Fruit fly (Drosophila melanogaster) whole organism, embryonic: Measurements from ENCODE around the gene CG8326.

Source experiments
- Aef1 ChIP-seq: fragments of 200-800 bp; sonication (Bioruptor generic); IDR thresholded peaks from 3 replicates; pipeline ENCODE4 v1.3.6; 2022; ENCODE audit warnings: missing biosample characterization, missing genetic modification characterization
- CG11456 ChIP-seq: fragments of 200-800 bp; sonication (Bioruptor generic); IDR thresholded peaks from 3 replicates; pipeline ENCODE4 v1.3.6; 2022; ENCODE audit warnings: missing biosample characterization, missing genetic modification characterization
- CG11560 ChIP-seq: fragments of 200-800 bp; sonication (Bioruptor generic); IDR thresholded peaks from 3 replicates; pipeline ENCODE4 v1.3.6; 2022; ENCODE audit warnings: missing biosample characterization, missing genetic modification characterization
- CG11696 ChIP-seq: fragments of 200-800 bp; sonication (Bioruptor generic); IDR thresholded peaks from 2 replicates; pipeline ENCODE4 v1.3.6; 2022; ENCODE audit warnings: missing biosample characterization, missing genetic modification characterization
- CG1602 ChIP-seq: fragments of 200-800 bp; sonication (Bioruptor generic); optimal IDR thresholded peaks from 3 replicates; lab custom pipeline; 2016; ENCODE audit warnings: missing biosample characterization, missing genetic modification characterization
- CG1603 ChIP-seq: fragments of 200-800 bp; sonication (Bioruptor generic); optimal IDR thresholded peaks from 2 replicates; lab custom pipeline; 2019; ENCODE audit warnings: missing biosample characterization, mild to moderate bottlenecking, missing genetic modification characterization, moderate library complexity
- CG16779 ChIP-seq: fragments of 200-800 bp; sonication (Bioruptor generic); IDR thresholded peaks from 2 replicates; pipeline ENCODE4 v1.3.6; 2022; ENCODE audit warnings: missing biosample characterization, missing genetic modification characterization
- CG16815 ChIP-seq: fragments of 200-800 bp; sonication (Bioruptor generic); optimal IDR thresholded peaks from 3 replicates; lab custom pipeline; 2017; ENCODE audit warnings: missing biosample characterization, mild to moderate bottlenecking, missing genetic modification characterization
- CG17186 ChIP-seq: fragments of 200-800 bp; sonication (Bioruptor generic); optimal IDR thresholded peaks from 3 replicates; lab custom pipeline; 2017; ENCODE audit warnings: missing biosample characterization, missing genetic modification reagents, missing genetic modification characterization
- CG3065 ChIP-seq: fragments of 200-800 bp; sonication (Bioruptor generic); optimal IDR thresholded peaks from 2 replicates; lab custom pipeline; 2016; ENCODE audit warnings: missing biosample characterization, missing genetic modification characterization
- CG3163 ChIP-seq: fragments of 200-800 bp; sonication (Bioruptor generic); optimal IDR thresholded peaks from 3 replicates; lab custom pipeline; 2016; ENCODE audit warnings: missing biosample characterization, missing genetic modification characterization
- CG34376 ChIP-seq: fragments of 200-800 bp; sonication (Bioruptor generic); optimal IDR thresholded peaks from 2 replicates; lab custom pipeline; 2018; ENCODE audit warnings: missing biosample characterization, mild to moderate bottlenecking, missing genetic modification characterization
- CG4617 ChIP-seq: fragments of 200-800 bp; sonication (Bioruptor generic); optimal IDR thresholded peaks from 3 replicates; lab custom pipeline; 2016; ENCODE audit warnings: missing biosample characterization, missing genetic modification characterization, borderline replicate concordance
- CG6791 ChIP-seq: fragments of 200-800 bp; sonication (Bioruptor generic); IDR thresholded peaks from 3 replicates; pipeline ENCODE4 v1.3.6; 2022; ENCODE audit warnings: missing biosample characterization, missing genetic modification characterization; ENCODE audit not compliant: partially characterized antibody
- CG7963 ChIP-seq: fragments of 200-800 bp; sonication (Bioruptor generic); IDR thresholded peaks from 3 replicates; pipeline ENCODE4 v1.3.6; 2022; ENCODE audit warnings: missing biosample characterization, missing genetic modification characterization; ENCODE audit not compliant: partially characterized antibody
- CG7987 ChIP-seq: fragments of 200-800 bp; sonication (Bioruptor generic); optimal IDR thresholded peaks from 2 replicates; lab custom pipeline; 2018; ENCODE audit warnings: missing biosample characterization, mild to moderate bottlenecking, missing genetic modification characterization, moderate library complexity
- CG8359 ChIP-seq: fragments of 200-800 bp; sonication (Bioruptor generic); optimal IDR thresholded peaks from 2 replicates; lab custom pipeline; 2017; ENCODE audit warnings: missing biosample characterization, mild to moderate bottlenecking, missing genetic modification characterization, borderline replicate concordance
- CG9215 ChIP-seq: fragments of 200-800 bp; sonication (Bioruptor generic); IDR thresholded peaks from 2 replicates; pipeline ENCODE4 v1.3.6; 2022; ENCODE audit warnings: missing biosample characterization, missing genetic modification characterization
- CG9817 ChIP-seq: fragments of 200-800 bp; sonication (Bioruptor generic); optimal IDR thresholded peaks from 2 replicates; lab custom pipeline; 2018; ENCODE audit warnings: missing biosample characterization, mild to moderate bottlenecking, missing genetic modification characterization, moderate library complexity
- CG9932 ChIP-seq: fragments of 200-800 bp; sonication (Bioruptor generic); IDR thresholded peaks from 2 replicates; pipeline ENCODE4 v1.3.6; 2022; ENCODE audit warnings: missing biosample characterization, missing genetic modification characterization
- CHES-1-like ChIP-seq: fragments of 200-800 bp; sonication (Bioruptor generic); optimal IDR thresholded peaks from 2 replicates; lab custom pipeline; 2016; ENCODE audit warnings: missing biosample characterization, missing genetic modification characterization
- Chrac-16 ChIP-seq: fragments of 200-800 bp; sonication (Bioruptor generic); optimal IDR thresholded peaks from 3 replicates; lab custom pipeline; 2016; ENCODE audit warnings: missing biosample characterization, missing genetic modification characterization
- Dp ChIP-seq: fragments of 200-800 bp; sonication (Bioruptor generic); optimal IDR thresholded peaks from 2 replicates; lab custom pipeline; 2018; ENCODE audit warnings: missing biosample characterization, mild to moderate bottlenecking, missing genetic modification characterization, moderate library complexity
- Eip74EF ChIP-seq, 2 experiments: fragments of 200-800 bp in 1 of 2; fragments of >200 bp in 1 of 2; sonication (Bioruptor generic) in 1 of 2; optimal IDR thresholded peaks; 2 replicates each; lab custom pipeline; 2017 to 2019; ENCODE audit warnings: missing biosample characterization in 2 of 2, missing genetic modification characterization in 2 of 2, mild to moderate bottlenecking in 1 of 2, moderate library complexity in 1 of 2
- Fer1 ChIP-seq: fragments of 200-800 bp; sonication (Bioruptor generic); optimal IDR thresholded peaks from 2 replicates; lab custom pipeline; 2017; ENCODE audit warnings: missing biosample characterization, mild to moderate bottlenecking, missing genetic modification characterization
- Hmx ChIP-seq: fragments of 200-800 bp; sonication (Bioruptor generic); optimal IDR thresholded peaks from 2 replicates; lab custom pipeline; 2016; ENCODE audit warnings: missing biosample characterization, missing genetic modification characterization
- Hsf ChIP-seq: fragments of 200-800 bp; sonication (Bioruptor generic); optimal IDR thresholded peaks from 3 replicates; lab custom pipeline; 2016; ENCODE audit warnings: missing biosample characterization, missing genetic modification characterization
- Med ChIP-seq: fragments of 200-800 bp; sonication (Bioruptor generic); peaks from one replicate; lab custom pipeline; 2016; ENCODE audit warnings: missing biosample characterization, missing genetic modification characterization, mild to moderate bottlenecking, inconsistent platforms, moderate library complexity
- Optix ChIP-seq: fragments of 200-800 bp; sonication (Bioruptor generic); IDR thresholded peaks from 3 replicates; pipeline ENCODE4 v1.3.6; 2022; ENCODE audit warnings: missing biosample characterization, missing genetic modification characterization
- Tbp ChIP-seq: fragments of >200 bp; optimal IDR thresholded peaks from 2 replicates; lab custom pipeline; 2018; ENCODE audit warnings: missing biosample characterization, missing genetic modification characterization
- ab ChIP-seq: fragments of 200-800 bp; sonication (Bioruptor generic); optimal IDR thresholded peaks from 2 replicates; lab custom pipeline; 2016; ENCODE audit warnings: missing biosample characterization, missing genetic modification characterization
- ato ChIP-seq: fragments of 200-800 bp; sonication (Bioruptor generic); IDR thresholded peaks from 2 replicates; pipeline ENCODE4 v1.3.6; 2022; ENCODE audit warnings: missing biosample characterization, missing genetic modification characterization; ENCODE audit not compliant: partially characterized antibody
- bcd ChIP-seq: fragments of 200-800 bp; sonication (Bioruptor generic); optimal IDR thresholded peaks from 2 replicates; lab custom pipeline; 2017; ENCODE audit warnings: missing biosample characterization, mild to moderate bottlenecking, missing genetic modification characterization
- crp ChIP-seq, 2 experiments: fragments of 200-800 bp; sonication (Bioruptor generic); optimal IDR thresholded peaks; 2 replicates in 1 of 2; 3 replicates in 1 of 2; lab custom pipeline; 2017; ENCODE audit warnings: missing biosample characterization in 2 of 2, missing genetic modification characterization in 2 of 2, mild to moderate bottlenecking in 1 of 2, moderate library complexity in 1 of 2
- cwo ChIP-seq: fragments of 200-800 bp; sonication (Bioruptor generic); optimal IDR thresholded peaks from 3 replicates; lab custom pipeline; 2017; ENCODE audit warnings: missing biosample characterization, missing genetic modification characterization, mild to moderate bottlenecking, moderate library complexity, missing genetic modification reagents
- disco-r ChIP-seq: fragments of 200-800 bp; sonication (Bioruptor generic); optimal IDR thresholded peaks from 2 replicates; lab custom pipeline; 2016; ENCODE audit warnings: missing biosample characterization, missing genetic modification characterization
- dmrt11E ChIP-seq: fragments of 200-800 bp; sonication (Bioruptor generic); optimal IDR thresholded peaks from 3 replicates; lab custom pipeline; 2018; ENCODE audit warnings: missing biosample characterization, mild to moderate bottlenecking, missing genetic modification characterization, moderate library complexity
- gcm2 ChIP-seq: fragments of 200-800 bp; sonication (Bioruptor generic); optimal IDR thresholded peaks from 2 replicates; lab custom pipeline; 2016; ENCODE audit warnings: missing biosample characterization, missing genetic modification characterization
- gsb ChIP-seq: fragments of 200-800 bp; sonication (Bioruptor generic); IDR thresholded peaks from 2 replicates; pipeline ENCODE4 v1.3.6; 2022; ENCODE audit warnings: missing biosample characterization, missing genetic modification characterization
- hb ChIP-seq: fragments of 200-800 bp; sonication (Bioruptor generic); IDR thresholded peaks from 3 replicates; pipeline ENCODE4 v1.3.6; 2022; ENCODE audit warnings: missing biosample characterization, missing genetic modification characterization; ENCODE audit not compliant: partially characterized antibody
- nerfin-1 ChIP-seq: fragments of 200-800 bp; sonication (Bioruptor generic); optimal IDR thresholded peaks from 3 replicates; lab custom pipeline; 2019; ENCODE audit warnings: missing biosample characterization, mild to moderate bottlenecking, missing genetic modification characterization, moderate library complexity
- oc ChIP-seq: fragments of 200-800 bp; sonication (Bioruptor generic); optimal IDR thresholded peaks from 2 replicates; lab custom pipeline; 2018; ENCODE audit warnings: missing biosample characterization, mild to moderate bottlenecking, missing genetic modification characterization, moderate library complexity
- pan ChIP-seq, 4 experiments: fragments of >200 bp in 3 of 4; fragments of 200-800 bp in 1 of 4; sonication (Bioruptor generic) in 1 of 4; optimal IDR thresholded peaks in 3 of 4; IDR thresholded peaks in 1 of 4; 2 replicates each; pipeline versions ENCODE4 v1.3.6 to Lab custom; 2017 to 2022; ENCODE audit warnings: missing biosample characterization in 2 of 4, missing genetic modification characterization in 2 of 4, mixed read lengths in 1 of 4
- ro ChIP-seq: fragments of 200-800 bp; sonication (Bioruptor generic); IDR thresholded peaks from 2 replicates; pipeline ENCODE4 v1.3.6; 2022; ENCODE audit warnings: missing biosample characterization, missing genetic modification characterization
- sob ChIP-seq: fragments of 200-800 bp; sonication (Bioruptor generic); IDR thresholded peaks from 2 replicates; pipeline ENCODE4 v1.3.6; 2022; ENCODE audit warnings: missing biosample characterization, missing genetic modification characterization
- stc ChIP-seq: fragments of 200-800 bp; sonication (Bioruptor generic); IDR thresholded peaks from 2 replicates; pipeline ENCODE4 v1.3.6; 2022; ENCODE audit warnings: missing biosample characterization, missing genetic modification characterization
- stwl ChIP-seq: fragments of 200-800 bp; sonication (Bioruptor generic); optimal IDR thresholded peaks from 3 replicates; lab custom pipeline; 2018; ENCODE audit warnings: missing biosample characterization, mild to moderate bottlenecking, missing genetic modification characterization, moderate library complexity

The CG8326 gene

dm6 chrX:17578869-17579781 is 50.2 kb downstream of the CG8326 start, which contains the start of gene Ankle2 (continued):
- TF ChIP-seq CG9215 (no peak), gcm2 (GFP tag; lab: Kevin White, UChicago) (no peak), Med (peak; percentile 40), Aef1 (GFP tag; lab: Robert Waterston, UW) (no peak), CG4617 (GFP tag; lab: Kevin White, UChicago) (no peak), bcd (GFP tag; lab: Kevin White, UChicago) (no peak), CG3065 (GFP tag; lab: Kevin White, UChicago) (no peak), CG17186 (no peak), Hsf (GFP tag; lab: Kevin White, UChicago) (no peak), CG11696 (no peak), Dp (GFP tag; lab: Kevin White, UChicago) (peak; percentile 39), CG3163 (GFP tag; lab: Kevin White, UChicago) (no peak), hb (peak; percentile 49; the same call in 1 of the 3 replicates), stc (GFP tag; lab: Robert Waterston, UW) (no peak), Hmx (GFP tag; lab: Kevin White, UChicago) (no peak), CG6791 (GFP tag; lab: Robert Waterston, UW) (peak; percentile 61), CG7987 (GFP tag; lab: Kevin White, UChicago) (no peak), Eip74EF (GFP tag; optimal IDR thresholded peaks at IDR 0.05; lab: Kevin White, UChicago) (no peak), ab (GFP tag; lab: Kevin White, UChicago) (no peak), CG8359 (GFP tag; lab: Kevin White, UChicago) (no peak), CG9817 (no peak), CHES-1-like (no peak), ato (GFP tag; lab: Robert Waterston, UW) (0 out of 2 replicates have a peak, but pooled peaks have one; percentile 33), CG9932 (peak; percentile 45; the same call in 1 of the 2 replicates), CG16815 (GFP tag; lab: Kevin White, UChicago) (no peak), Tbp (GFP tag; lab: Kevin White, UChicago) (no peak), cwo (no peak), nerfin-1 (tag; lab: Kevin White, UChicago) (no peak), sob (GFP tag; lab: Robert Waterston, UW) (0 out of 2 replicates have a peak, but pooled peaks have one; percentile 12), CG7963 (GFP tag; lab: Robert Waterston, UW) (0 out of 3 replicates have a peak, but pooled peaks have one; percentile 41), pan (optimal IDR thresholded peaks at IDR 0.05; lab: Kevin White, UChicago) (no peak), pan (GFP tag; optimal IDR thresholded peaks at IDR 0.05 in 1 of 2, IDR thresholded peaks at IDR 0.05 in 1 of 2) (no peak), dmrt11E (tag; lab: Kevin White, UChicago) (no peak), CG1603 (tag; lab: Kevin White, UChicago) (no peak), CG16779 (GFP tag; lab: Robert Waterston, UW) (no peak), Chrac-16 (GFP tag; lab: Kevin White, UChicago) (no peak), CG11560 (tag; lab: Robert Waterston, UW) (no peak), CG34376 (GFP tag; lab: Kevin White, UChicago) (no peak), stwl (peak; percentile 0), CG11456 (GFP tag; lab: Robert Waterston, UW) (no peak), ro (GFP tag; lab: Robert Waterston, UW) (no peak), Optix (GFP tag; lab: Robert Waterston, UW) (no peak), crp (GFP tag; optimal IDR thresholded peaks at IDR 0.05; lab: Kevin White, UChicago) (no peak), disco-r (GFP tag; lab: Kevin White, UChicago) (no peak), CG1602 (no peak), oc (tag; lab: Kevin White, UChicago) (no peak), Fer1 (GFP tag; lab: Kevin White, UChicago) (no peak), gsb (no peak)
